Worm (Caenorhabditis elegans) whole organism, L4 larva: ENCODE results near the gene dct-5.

Experiments used
- F49E8.2 ChIP-seq: sonication (generic microtip); optimal IDR thresholded peaks from 2 replicates; lab custom pipeline; 2016; ENCODE audit warnings: missing compliant biosample characterization, mild to moderate bottlenecking, missing genetic modification characterization, borderline replicate concordance
- ama-1 ChIP-seq: fragments of 150-350 bp; optimal IDR thresholded peaks from 2 replicates; lab custom pipeline; 2014; ENCODE audit warnings: inconsistent platforms, mixed read lengths
- daf-16 ChIP-seq, 3 experiments: sonication (generic microtip); optimal IDR thresholded peaks; 2 replicates each; lab custom pipeline; 2016 to 2017; ENCODE audit warnings: missing genetic modification characterization in 3 of 3, missing genetic modification reagents in 3 of 3, mild to moderate bottlenecking in 2 of 3, missing compliant biosample characterization in 2 of 3, missing biosample characterization in 1 of 3, moderate library complexity in 1 of 3
- egl-27 ChIP-seq: sonication (generic microtip); optimal IDR thresholded peaks from 3 replicates; lab custom pipeline; 2017; ENCODE audit warnings: missing biosample characterization, missing genetic modification reagents, missing genetic modification characterization
- lin-15B ChIP-seq: fragments of 150-350 bp; sonication (generic microtip); optimal IDR thresholded peaks from 3 replicates; lab custom pipeline; 2014; ENCODE audit warnings: missing biosample characterization, missing genetic modification characterization
- mep-1 ChIP-seq: fragments of 150-350 bp; sonication (generic microtip); optimal IDR thresholded peaks from 3 replicates; lab custom pipeline; 2014; ENCODE audit warnings: missing biosample characterization, missing genetic modification characterization
- nhr-10 ChIP-seq: fragments of 150-350 bp; optimal IDR thresholded peaks from 2 replicates; lab custom pipeline; 2014; ENCODE audit warnings: missing biosample characterization, missing genetic modification characterization
- pqm-1 ChIP-seq: sonication (generic microtip); optimal IDR thresholded peaks from 2 replicates; lab custom pipeline; 2017; ENCODE audit warnings: missing biosample characterization, missing genetic modification characterization

ce11 chrII:5458683-5459410 lies 22.1 kb upstream of the dct-5 start:
- no peak for TF ChIP-seq F49E8.2 (tag; lab: Kevin White, UChicago)
- no peak for TF ChIP-seq mep-1 (tag; lab: Kevin White, UChicago)
- TF ChIP-seq ama-1 (lab: Kevin White, UChicago) = no peak
- no peak for TF ChIP-seq egl-27
- no peak for TF ChIP-seq pqm-1 (tag; lab: Kevin White, UChicago)
- TF ChIP-seq lin-15B (tag; lab: Kevin White, UChicago) = no peak
- TF ChIP-seq daf-16 (GFP tag; optimal IDR thresholded peaks at IDR 0.05; lab: Kevin White, UChicago) = no peak
- TF ChIP-seq daf-16 (tag; optimal IDR thresholded peaks at IDR 0.05; lab: Kevin White, UChicago) = no peak
- no peak for TF ChIP-seq nhr-10 (tag; lab: Kevin White, UChicago)
